Fruit fly (Drosophila melanogaster) whole organism, embryonic: ENCODE measurements around the gene slpr.

ENCODE experiments used
- B-H2 ChIP-seq: fragments of 200-800 bp; sonication (Bioruptor generic); optimal IDR thresholded peaks from 2 replicates; lab custom pipeline; 2018; ENCODE audit warnings: missing biosample characterization, mild to moderate bottlenecking, missing genetic modification characterization
- CG10147 ChIP-seq: fragments of 200-800 bp; sonication (Bioruptor generic); optimal IDR thresholded peaks from 2 replicates; lab custom pipeline; 2019; ENCODE audit warnings: missing biosample characterization, mild to moderate bottlenecking, missing genetic modification characterization, moderate library complexity
- CG10959 ChIP-seq: fragments of 200-800 bp; sonication (Bioruptor generic); IDR thresholded peaks from 2 replicates; pipeline ENCODE4 v1.3.6; 2022; ENCODE audit warnings: missing biosample characterization, missing genetic modification characterization
- CG10979 ChIP-seq: fragments of 200-800 bp; sonication (Bioruptor generic); optimal IDR thresholded peaks from 2 replicates; lab custom pipeline; 2018; ENCODE audit warnings: missing biosample characterization, mild to moderate bottlenecking, missing genetic modification characterization, moderate library complexity
- CG12391 ChIP-seq: fragments of 200-800 bp; sonication (Bioruptor generic); optimal IDR thresholded peaks from 3 replicates; lab custom pipeline; 2018; ENCODE audit warnings: missing biosample characterization, mild to moderate bottlenecking, missing genetic modification characterization, moderate library complexity
- CG13775 ChIP-seq: fragments of 200-800 bp; sonication (Bioruptor generic); optimal IDR thresholded peaks from 3 replicates; lab custom pipeline; 2017; ENCODE audit warnings: missing biosample characterization, mild to moderate bottlenecking, missing genetic modification characterization
- CG14441 ChIP-seq: fragments of 200-800 bp; sonication (Bioruptor generic); IDR thresholded peaks from 2 replicates; pipeline ENCODE4 v1.3.6; 2022; ENCODE audit warnings: missing biosample characterization, missing genetic modification characterization
- CG14710 ChIP-seq: fragments of 200-800 bp; sonication (Bioruptor generic); optimal IDR thresholded peaks from 3 replicates; lab custom pipeline; 2019; ENCODE audit warnings: missing biosample characterization, mild to moderate bottlenecking, missing genetic modification characterization, moderate library complexity
- CG1602 ChIP-seq: fragments of 200-800 bp; sonication (Bioruptor generic); optimal IDR thresholded peaks from 3 replicates; lab custom pipeline; 2016; ENCODE audit warnings: missing biosample characterization, missing genetic modification characterization
- CG17359 ChIP-seq: fragments of 200-800 bp; sonication (Bioruptor generic); optimal IDR thresholded peaks from 3 replicates; lab custom pipeline; 2018; ENCODE audit warnings: missing biosample characterization, mild to moderate bottlenecking, missing genetic modification characterization, moderate library complexity
- CG18262 ChIP-seq: fragments of 200-800 bp; optimal IDR thresholded peaks from 3 replicates; lab custom pipeline; 2019; ENCODE audit warnings: missing biosample characterization, mild to moderate bottlenecking, missing genetic modification characterization, moderate library complexity
- CG2712 ChIP-seq: fragments of 200-800 bp; optimal IDR thresholded peaks from 3 replicates; lab custom pipeline; 2019; ENCODE audit warnings: missing biosample characterization, mild to moderate bottlenecking, missing genetic modification characterization, moderate library complexity
- CG32532 ChIP-seq: fragments of 200-800 bp; sonication (Bioruptor generic); IDR thresholded peaks from 2 replicates; pipeline ENCODE4 v1.3.6; 2022; ENCODE audit warnings: missing biosample characterization, missing genetic modification characterization
- CG4820 ChIP-seq: fragments of 200-800 bp; sonication (Bioruptor generic); optimal IDR thresholded peaks from 3 replicates; lab custom pipeline; 2016; ENCODE audit warnings: missing biosample characterization, missing genetic modification characterization
- CG5180 ChIP-seq: fragments of 200-800 bp; sonication (Bioruptor generic); optimal IDR thresholded peaks from 3 replicates; lab custom pipeline; 2017; ENCODE audit warnings: missing biosample characterization, missing genetic modification characterization, mild to moderate bottlenecking, moderate library complexity, missing genetic modification reagents
- CG7271 ChIP-seq: fragments of 200-800 bp; sonication (Bioruptor generic); optimal IDR thresholded peaks from 2 replicates; lab custom pipeline; 2018; ENCODE audit warnings: missing biosample characterization, mild to moderate bottlenecking, missing genetic modification characterization, moderate library complexity
- CG8290 ChIP-seq, 3 experiments: fragments of 200-800 bp; sonication (Bioruptor generic); optimal IDR thresholded peaks; 2 replicates each; lab custom pipeline; 2016 to 2019; ENCODE audit warnings: missing biosample characterization in 3 of 3, missing genetic modification characterization in 3 of 3, mild to moderate bottlenecking in 2 of 3, moderate library complexity in 1 of 3
- CG9609 ChIP-seq: fragments of 200-800 bp; sonication (Bioruptor generic); optimal IDR thresholded peaks from 3 replicates; lab custom pipeline; 2016; ENCODE audit warnings: missing biosample characterization, missing genetic modification characterization
- CG9727 ChIP-seq: fragments of 200-800 bp; sonication (Bioruptor generic); optimal IDR thresholded peaks from 3 replicates; lab custom pipeline; 2017; ENCODE audit warnings: missing biosample characterization, mild to moderate bottlenecking, missing genetic modification characterization
- D19A ChIP-seq: fragments of 200-800 bp; optimal IDR thresholded peaks from 3 replicates; lab custom pipeline; 2019; ENCODE audit warnings: missing biosample characterization, mild to moderate bottlenecking, missing genetic modification characterization, moderate library complexity
- Deaf1 ChIP-seq: fragments of 200-800 bp; optimal IDR thresholded peaks from 3 replicates; lab custom pipeline; 2019; ENCODE audit warnings: missing biosample characterization, mild to moderate bottlenecking, missing genetic modification characterization, moderate library complexity
- Drgx ChIP-seq: fragments of 200-800 bp; sonication (Bioruptor generic); IDR thresholded peaks from 2 replicates; pipeline ENCODE4 v1.3.6; 2022; ENCODE audit warnings: missing biosample characterization, missing genetic modification characterization
- E2f2 ChIP-seq: fragments of 200-800 bp; sonication (Bioruptor generic); IDR thresholded peaks from 2 replicates; pipeline ENCODE4 v1.3.6; 2022; ENCODE audit warnings: missing biosample characterization, missing genetic modification characterization
- Hmr ChIP-seq: fragments of 200-800 bp; sonication (Bioruptor generic); optimal IDR thresholded peaks from 3 replicates; lab custom pipeline; 2017; ENCODE audit warnings: mild to moderate bottlenecking, missing biosample characterization, missing genetic modification reagents, missing genetic modification characterization
- Hr51 ChIP-seq, 2 experiments: fragments of 200-800 bp; sonication (Bioruptor generic); optimal IDR thresholded peaks; 2 replicates in 1 of 2; 3 replicates in 1 of 2; lab custom pipeline; 2016 to 2018; ENCODE audit warnings: missing biosample characterization in 2 of 2, missing genetic modification characterization in 2 of 2, mild to moderate bottlenecking in 1 of 2, moderate library complexity in 1 of 2
- NfI ChIP-seq: fragments of 200-800 bp; sonication (Bioruptor generic); optimal IDR thresholded peaks from 3 replicates; lab custom pipeline; 2018; ENCODE audit warnings: missing biosample characterization, mild to moderate bottlenecking, missing genetic modification characterization, moderate library complexity
- Ssrp ChIP-seq: fragments of 200-800 bp; sonication (Bioruptor generic); optimal IDR thresholded peaks from 2 replicates; lab custom pipeline; 2018; ENCODE audit warnings: missing biosample characterization, mild to moderate bottlenecking, missing genetic modification characterization, moderate library complexity
- ara ChIP-seq: fragments of 200-800 bp; sonication (Bioruptor generic); IDR thresholded peaks from 2 replicates; pipeline ENCODE4 v1.3.6; 2022; ENCODE audit warnings: missing biosample characterization, missing genetic modification characterization
- btn ChIP-seq: fragments of 200-800 bp; sonication (Bioruptor generic); optimal IDR thresholded peaks from 2 replicates; lab custom pipeline; 2016; ENCODE audit warnings: missing biosample characterization, missing genetic modification characterization
- caup ChIP-seq: fragments of 200-800 bp; sonication (Bioruptor generic); optimal IDR thresholded peaks from 3 replicates; lab custom pipeline; 2017; ENCODE audit warnings: missing biosample characterization, mild to moderate bottlenecking, missing genetic modification characterization, moderate library complexity; ENCODE audit not compliant: severe bottlenecking
- cg ChIP-seq: fragments of 200-800 bp; sonication (Bioruptor generic); optimal IDR thresholded peaks from 3 replicates; lab custom pipeline; 2019; ENCODE audit warnings: missing biosample characterization, mild to moderate bottlenecking, missing genetic modification characterization, moderate library complexity
- chn ChIP-seq: fragments of 200-800 bp; sonication (Bioruptor generic); optimal IDR thresholded peaks from 2 replicates; lab custom pipeline; 2016; ENCODE audit warnings: missing biosample characterization, missing genetic modification characterization
- ci ChIP-seq: fragments of 200-800 bp; sonication (Bioruptor generic); IDR thresholded peaks from 3 replicates; pipeline ENCODE4 v1.3.6; 2022; ENCODE audit warnings: missing biosample characterization, missing genetic modification characterization
- crol ChIP-seq: fragments of 200-800 bp; sonication (Bioruptor generic); IDR thresholded peaks from 2 replicates; pipeline ENCODE4 v1.3.6; 2022; ENCODE audit warnings: missing biosample characterization, missing genetic modification characterization
- cwo ChIP-seq: fragments of 200-800 bp; sonication (Bioruptor generic); optimal IDR thresholded peaks from 3 replicates; lab custom pipeline; 2017; ENCODE audit warnings: missing biosample characterization, missing genetic modification characterization, mild to moderate bottlenecking, moderate library complexity, missing genetic modification reagents
- dm ChIP-seq: fragments of 200-800 bp; sonication (Bioruptor generic); optimal IDR thresholded peaks from 3 replicates; lab custom pipeline; 2016; ENCODE audit warnings: missing biosample characterization, missing genetic modification characterization
- dmrt99B ChIP-seq: fragments of 200-800 bp; sonication (Bioruptor generic); optimal IDR thresholded peaks from 2 replicates; lab custom pipeline; 2018; ENCODE audit warnings: missing biosample characterization, mild to moderate bottlenecking, missing genetic modification characterization, moderate library complexity
- fru ChIP-seq: fragments of >200 bp; optimal IDR thresholded peaks from 2 replicates; lab custom pipeline; 2017
- grau ChIP-seq: fragments of 200-800 bp; optimal IDR thresholded peaks from 3 replicates; lab custom pipeline; 2019; ENCODE audit warnings: missing biosample characterization, mild to moderate bottlenecking, missing genetic modification characterization, moderate library complexity
- lola ChIP-seq, 3 experiments: fragments of >200 bp in 2 of 3; fragments of 200-800 bp in 1 of 3; sonication (Bioruptor generic) in 1 of 3; optimal IDR thresholded peaks; 2 replicates each; lab custom pipeline; 2017 to 2019; ENCODE audit warnings: missing biosample characterization in 3 of 3, missing genetic modification characterization in 3 of 3, mild to moderate bottlenecking in 1 of 3, moderate library complexity in 1 of 3
- nmo ChIP-seq: fragments of 200-800 bp; sonication (Bioruptor generic); optimal IDR thresholded peaks from 2 replicates; lab custom pipeline; 2018; ENCODE audit warnings: missing biosample characterization, mild to moderate bottlenecking, missing genetic modification characterization, moderate library complexity
- onecut ChIP-seq: fragments of 200-800 bp; sonication (Bioruptor generic); IDR thresholded peaks from 2 replicates; pipeline ENCODE4 v1.3.6; 2022; ENCODE audit warnings: missing biosample characterization, missing genetic modification characterization
- pan ChIP-seq, 4 experiments: fragments of >200 bp in 3 of 4; fragments of 200-800 bp in 1 of 4; sonication (Bioruptor generic) in 1 of 4; optimal IDR thresholded peaks in 3 of 4; IDR thresholded peaks in 1 of 4; 2 replicates each; pipeline versions ENCODE4 v1.3.6 to Lab custom; 2017 to 2022; ENCODE audit warnings: missing biosample characterization in 2 of 4, missing genetic modification characterization in 2 of 4, mixed read lengths in 1 of 4
- sima ChIP-seq: fragments of 200-800 bp; sonication (Bioruptor generic); optimal IDR thresholded peaks from 2 replicates; lab custom pipeline; 2016; ENCODE audit warnings: missing biosample characterization, missing genetic modification characterization
- sisA ChIP-seq: fragments of 200-800 bp; sonication (Bioruptor generic); IDR thresholded peaks from 2 replicates; pipeline ENCODE4 v1.3.6; 2022; ENCODE audit warnings: missing biosample characterization, missing genetic modification characterization
- twi ChIP-seq: fragments of 200-800 bp; optimal IDR thresholded peaks from 2 replicates; lab custom pipeline; 2019; ENCODE audit warnings: missing biosample characterization, mild to moderate bottlenecking, missing genetic modification characterization, moderate library complexity
- zfh1 ChIP-seq: fragments of 200-800 bp; sonication (Bioruptor generic); IDR thresholded peaks from 3 replicates; pipeline ENCODE4 v1.3.6; 2022; ENCODE audit warnings: missing biosample characterization, missing genetic modification characterization

slpr gene

DNA sequence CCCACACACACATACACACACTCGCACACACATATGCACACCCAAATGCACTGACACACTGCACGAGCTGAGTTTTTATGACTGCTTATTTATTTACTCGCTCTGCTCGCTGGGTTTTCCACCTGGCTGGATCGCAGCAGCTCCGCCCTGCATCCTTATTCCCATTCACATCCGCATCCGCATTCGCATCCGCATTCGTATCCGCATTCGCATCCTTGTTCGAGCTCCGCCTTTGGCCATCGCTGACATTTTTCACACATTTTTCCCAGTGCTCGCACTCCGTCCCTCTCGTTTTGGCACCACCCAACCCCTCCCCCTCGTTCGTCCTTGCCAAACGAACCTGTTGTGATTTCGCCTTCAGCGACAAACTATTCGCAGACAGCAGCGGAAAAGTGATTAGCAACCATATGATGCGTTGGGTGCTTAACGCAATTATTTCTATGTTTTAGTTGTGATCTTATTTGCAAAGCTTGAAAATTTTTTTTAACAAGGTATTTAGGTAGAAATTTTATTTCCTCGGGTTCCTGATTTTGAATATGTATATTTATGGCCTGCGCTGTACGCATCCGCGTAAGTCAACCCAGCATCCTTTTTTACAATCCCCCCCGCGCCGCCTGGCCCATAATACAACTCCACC lies 34.2 kb upstream of the slpr start (continued):
- no peak for TF ChIP-seq CG10147 (GFP tag; lab: Kevin White, UChicago)
- TF ChIP-seq sima (GFP tag; lab: Kevin White, UChicago), result no peak
- peak; percentile 4 for TF ChIP-seq grau (tag; lab: Kevin White, UChicago)
- TF ChIP-seq cwo (GFP tag; lab: Kevin White, UChicago), result peak; percentile 13
- TF ChIP-seq CG14710 (tag; lab: Kevin White, UChicago), result peak; percentile 6
- no peak for TF ChIP-seq Deaf1 (tag; lab: Kevin White, UChicago)
- TF ChIP-seq ci (GFP tag; lab: Robert Waterston, UW), result 0 out of 3 replicates have a peak, but pooled peaks have one; percentile 33
- peak; percentile 30 for TF ChIP-seq nmo
- peak; percentile 39; the same call in 1 of the 2 replicates for TF ChIP-seq crol
- TF ChIP-seq CG13775 (GFP tag; lab: Kevin White, UChicago), result peak; percentile 92
- no peak for TF ChIP-seq dm (GFP tag; lab: Kevin White, UChicago)
- TF ChIP-seq NfI (GFP tag; lab: Kevin White, UChicago), result no peak
- no peak for TF ChIP-seq CG8290 (GFP tag; optimal IDR thresholded peaks at IDR 0.05; lab: Kevin White, UChicago)
- TF ChIP-seq CG8290 (tag; optimal IDR thresholded peaks at IDR 0.05; lab: Kevin White, UChicago), result no peak
- TF ChIP-seq CG5180, result no peak
- TF ChIP-seq ara, result peak; percentile 58; the same call in 1 of the 2 replicates
- TF ChIP-seq CG32532 (GFP tag; lab: Robert Waterston, UW), result 0 out of 2 replicates have a peak, but pooled peaks have one; percentile 26
- peak; percentile 11 for TF ChIP-seq CG4820 (GFP tag; lab: Kevin White, UChicago)
- no peak for TF ChIP-seq caup (GFP tag; lab: Kevin White, UChicago)
- no peak for TF ChIP-seq fru (lab: Kevin White, UChicago)
- peak; percentile 2 for TF ChIP-seq CG10979 (tag; lab: Kevin White, UChicago)
- TF ChIP-seq dmrt99B (tag; lab: Kevin White, UChicago), result peak; percentile 10
- no peak for TF ChIP-seq Hr51 (GFP tag; optimal IDR thresholded peaks at IDR 0.05; lab: Kevin White, UChicago)
- peak; percentile 34 for TF ChIP-seq onecut (GFP tag; lab: Robert Waterston, UW)
- TF ChIP-seq CG7271 (tag; lab: Kevin White, UChicago), result peak; percentile 23
- TF ChIP-seq cg, result peak; percentile 24
- peak; percentile 37 for TF ChIP-seq CG2712
- TF ChIP-seq CG14441 (GFP tag; lab: Robert Waterston, UW), result 0 out of 2 replicates have a peak, but pooled peaks have one; percentile 27
- peak; percentile 48 for TF ChIP-seq CG9727
- peak; percentile 20 for TF ChIP-seq CG18262 (tag; lab: Kevin White, UChicago)
- TF ChIP-seq CG12391 (tag; lab: Kevin White, UChicago), result peak; percentile 22
- TF ChIP-seq D19A (tag; lab: Kevin White, UChicago), result peak; percentile 9
- no peak for TF ChIP-seq B-H2 (GFP tag; lab: Kevin White, UChicago)
- 0 out of 2 replicates have a peak, but pooled peaks have one; percentile 25 for TF ChIP-seq CG10959 (GFP tag; lab: Robert Waterston, UW)
- no peak for TF ChIP-seq CG9609 (GFP tag; lab: Kevin White, UChicago)
- peak; percentile 28; the same call in 1 of the 2 replicates for TF ChIP-seq sisA (GFP tag; lab: Robert Waterston, UW)
- no peak for TF ChIP-seq pan (optimal IDR thresholded peaks at IDR 0.05; lab: Kevin White, UChicago)
- peak in 1 of 2 experiments; percentile 34 for TF ChIP-seq pan (GFP tag; optimal IDR thresholded peaks at IDR 0.05 in 1 of 2, IDR thresholded peaks at IDR 0.05 in 1 of 2)
- no peak for TF ChIP-seq E2f2
- TF ChIP-seq CG17359 (tag; lab: Kevin White, UChicago), result peak; percentile 5
- no peak for TF ChIP-seq CG1602 (GFP tag; lab: Kevin White, UChicago)
- peak; percentile 16 for TF ChIP-seq Ssrp (tag; lab: Kevin White, UChicago)
- peak; percentile 68; the same call in 2 of the 3 replicates for TF ChIP-seq zfh1 (GFP tag; lab: Robert Waterston, UW)
- TF ChIP-seq lola (GFP tag; optimal IDR thresholded peaks at IDR 0.05; lab: Kevin White, UChicago), result peak in 1 of 3 experiments; percentile 9
- peak; percentile 25 for TF ChIP-seq twi (tag; lab: Kevin White, UChicago)
- peak; percentile 7 for TF ChIP-seq chn (GFP tag; lab: Kevin White, UChicago)
- TF ChIP-seq Drgx (GFP tag; lab: Robert Waterston, UW), result peak; percentile 62; the same call in 1 of the 2 replicates
- TF ChIP-seq Hmr (GFP tag; lab: Kevin White, UChicago), result peak; percentile 3
- no peak for TF ChIP-seq btn (GFP tag; lab: Kevin White, UChicago)
